Worm (Caenorhabditis elegans) whole organism, L1 larva: ENCODE results near the gene usip-1.

Source experiments
- blmp-1 ChIP-seq: fragments of 150-350 bp; optimal IDR thresholded peaks from 2 replicates; lab custom pipeline; 2014; ENCODE audit warnings: missing biosample characterization, missing genetic modification characterization
- ces-1 ChIP-seq: fragments of 150-350 bp; optimal IDR thresholded peaks from 2 replicates; lab custom pipeline; 2014; ENCODE audit warnings: missing biosample characterization, missing genetic modification reagents, missing genetic modification characterization
- elt-2 ChIP-seq: sonication (generic microtip); optimal IDR thresholded peaks from 2 replicates; lab custom pipeline; 2016; ENCODE audit warnings: missing genetic modification characterization, mild to moderate bottlenecking, inconsistent platforms, missing compliant biosample characterization, missing genetic modification reagents
- lin-15B ChIP-seq: fragments of 150-350 bp; sonication (generic microtip); optimal IDR thresholded peaks from 3 replicates; lab custom pipeline; 2014; ENCODE audit warnings: missing biosample characterization, missing genetic modification characterization
- nhr-77 ChIP-seq: fragments of 150-350 bp; optimal IDR thresholded peaks from 2 replicates; lab custom pipeline; 2014; ENCODE audit warnings: missing biosample characterization, missing genetic modification characterization
- pqm-1 ChIP-seq: sonication (generic microtip); optimal IDR thresholded peaks from 3 replicates; lab custom pipeline; 2017; ENCODE audit warnings: missing biosample characterization, missing genetic modification characterization
- tlp-1 ChIP-seq: fragments of 150-350 bp; optimal IDR thresholded peaks from 2 replicates; lab custom pipeline; 2014; ENCODE audit warnings: missing biosample characterization, missing genetic modification characterization

DNA sequence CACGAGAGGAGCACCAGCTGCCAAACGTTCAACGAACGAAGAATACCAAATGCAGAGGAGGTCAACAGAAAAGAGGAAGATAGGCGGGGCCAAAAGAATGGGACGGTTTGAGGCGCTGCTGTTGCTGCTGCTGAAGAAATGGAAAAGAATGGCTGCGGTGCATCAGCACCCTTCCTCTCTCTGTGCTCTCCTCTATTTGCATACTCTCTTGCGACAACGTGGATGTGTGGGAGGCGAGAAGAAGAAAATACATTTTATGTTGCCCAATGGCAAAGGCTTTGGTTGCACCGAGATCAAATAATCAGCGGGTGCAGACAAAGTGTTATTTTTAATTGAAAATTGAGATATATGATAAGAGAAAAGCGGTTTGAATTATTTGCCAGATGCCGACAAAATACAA lies 25.6 kb downstream of the usip-1 start:
- no peak for TF ChIP-seq elt-2 (tag; lab: Kevin White, UChicago)
- no peak for TF ChIP-seq lin-15B (tag; lab: Kevin White, UChicago)
- TF ChIP-seq nhr-77: no peak
- TF ChIP-seq tlp-1 (tag; lab: Kevin White, UChicago): no peak
- no peak for TF ChIP-seq blmp-1 (tag; lab: Kevin White, UChicago)
- no peak for TF ChIP-seq pqm-1 (tag; lab: Kevin White, UChicago)
- TF ChIP-seq ces-1 (GFP tag; lab: Kevin White, UChicago): no peak
